Worm (Caenorhabditis elegans) whole organism, L3 larva: ENCODE results near the gene atgp-2.
A peak's percentile ranks its signal among the peaks of the same experiment; 100 is the strongest.

ENCODE experiments used
- R02D3.7 ChIP-seq: fragments of 150-350 bp; optimal IDR thresholded peaks from 2 replicates; lab custom pipeline; 2014; ENCODE audit warnings: missing biosample characterization, missing genetic modification characterization
- ama-1 ChIP-seq: fragments of 150-350 bp; optimal IDR thresholded peaks from 2 replicates; lab custom pipeline; 2018
- ceh-82 ChIP-seq: fragments of 150-350 bp; optimal IDR thresholded peaks from 2 replicates; lab custom pipeline; 2014; ENCODE audit warnings: missing biosample characterization, missing genetic modification characterization
- ceh-9 ChIP-seq: sonication (generic microtip); optimal IDR thresholded peaks from 2 replicates; lab custom pipeline; 2018; ENCODE audit warnings: missing biosample characterization, missing genetic modification characterization
- egl-27 ChIP-seq: sonication (generic microtip); optimal IDR thresholded peaks from 4 replicates; lab custom pipeline; 2017; ENCODE audit warnings: missing biosample characterization, missing genetic modification reagents, missing genetic modification characterization
- elt-2 ChIP-seq: sonication (generic microtip); optimal IDR thresholded peaks from 2 replicates; lab custom pipeline; 2016; ENCODE audit warnings: missing genetic modification reagents, mild to moderate bottlenecking, missing genetic modification characterization, missing compliant biosample characterization
- fos-1 ChIP-seq: fragments of 150-350 bp; optimal IDR thresholded peaks from 2 replicates; lab custom pipeline; 2014; ENCODE audit warnings: missing biosample characterization, missing genetic modification characterization
- hmg-11 ChIP-seq: sonication (generic microtip); optimal IDR thresholded peaks from 2 replicates; lab custom pipeline; 2016; ENCODE audit warnings: missing genetic modification characterization, missing compliant biosample characterization
- mdl-1 ChIP-seq: fragments of 150-350 bp; optimal IDR thresholded peaks from 2 replicates; lab custom pipeline; 2014; ENCODE audit warnings: missing biosample characterization, missing genetic modification characterization
- nhr-11 ChIP-seq: fragments of 150-350 bp; optimal IDR thresholded peaks from 2 replicates; lab custom pipeline; 2014; ENCODE audit warnings: missing biosample characterization, missing genetic modification characterization
- skn-1 ChIP-seq: fragments of 150-350 bp; optimal IDR thresholded peaks from 2 replicates; lab custom pipeline; 2014; ENCODE audit warnings: missing biosample characterization, missing genetic modification characterization
- snpc-4 ChIP-seq: fragments of 150-350 bp; optimal IDR thresholded peaks from 2 replicates; lab custom pipeline; 2014; ENCODE audit warnings: missing biosample characterization, missing genetic modification characterization
- unc-62 ChIP-seq: fragments of 150-350 bp; sonication (generic microtip); optimal IDR thresholded peaks from 4 replicates; lab custom pipeline; 2014; ENCODE audit warnings: missing biosample characterization, missing genetic modification reagents, missing genetic modification characterization
- ztf-4 ChIP-seq: fragments of 150-350 bp; optimal IDR thresholded peaks from 2 replicates; lab custom pipeline; 2014; ENCODE audit warnings: missing biosample characterization, missing genetic modification characterization

DNA sequence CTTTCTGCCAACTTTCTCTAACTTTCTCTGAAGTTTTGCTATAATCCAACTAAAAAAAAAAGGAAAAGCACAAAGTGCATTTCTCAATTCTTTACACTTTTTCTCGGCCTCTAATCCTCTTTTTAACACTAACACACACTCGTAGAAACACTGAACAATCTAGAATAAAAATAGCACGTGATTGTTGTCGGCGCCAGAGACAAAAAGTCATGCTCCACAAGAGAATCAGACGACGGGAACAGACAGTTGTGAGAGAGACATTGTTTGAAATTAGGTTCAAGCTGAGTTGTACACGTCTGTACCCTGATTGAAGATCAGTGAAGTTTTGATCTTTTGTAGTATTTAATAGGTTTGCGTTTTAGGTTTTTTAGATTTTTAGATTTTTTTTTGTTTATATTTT lies 45.5 kb downstream of the atgp-2 start:
- peak; percentile 85 for TF ChIP-seq elt-2 (tag; lab: Kevin White, UChicago)
- no peak for TF ChIP-seq snpc-4 (tag; lab: Kevin White, UChicago)
- TF ChIP-seq ztf-4 (tag; lab: Kevin White, UChicago) = no peak
- TF ChIP-seq fos-1 (tag; lab: Kevin White, UChicago) = no peak
- no peak for TF ChIP-seq egl-27 (tag; lab: Kevin White, UChicago)
- no peak for TF ChIP-seq hmg-11 (tag; lab: Kevin White, UChicago)
- no peak for TF ChIP-seq ceh-9 (tag; lab: Kevin White, UChicago)
- TF ChIP-seq skn-1 (tag; lab: Kevin White, UChicago) = peak; percentile 50
- TF ChIP-seq ceh-82 (tag; lab: Kevin White, UChicago) = no peak
- TF ChIP-seq nhr-11 = peak; percentile 78
- no peak for TF ChIP-seq R02D3.7 (tag; lab: Kevin White, UChicago)
- no peak for TF ChIP-seq unc-62
- no peak for TF ChIP-seq mdl-1 (tag; lab: Kevin White, UChicago)
- peak; percentile 53 for TF ChIP-seq ama-1 (lab: Kevin White, UChicago)
